Worm (Caenorhabditis elegans): ENCODE results near the gene F26G1.3.

Gene F26G1.3

ce11 chrII:4771282-4771681 lies 12.7 kb downstream of the F26G1.3 start, which contains the start of gene F26G1.5:
F26G1.5 (minus strand) TSS chrII:4771382.
- TF ChIP-seq eor-1 (tag; optimal IDR thresholded peaks at IDR 0.05), result no peak
- TF ChIP-seq lin-15B (tag; optimal IDR thresholded peaks at IDR 0.05), result no peak
- no peak for TF ChIP-seq fos-1 (tag; optimal IDR thresholded peaks at IDR 0.05)
- TF ChIP-seq zag-1 (tag; optimal IDR thresholded peaks at IDR 0.05), result no peak
- no peak for TF ChIP-seq egl-27 (tag; optimal IDR thresholded peaks at IDR 0.05)
- no peak for TF ChIP-seq nhr-25 (tag; optimal IDR thresholded peaks at IDR 0.05)
- no peak for TF ChIP-seq mdl-1 (tag; optimal IDR thresholded peaks at IDR 0.05)
- TF ChIP-seq sea-2 (GFP tag; optimal IDR thresholded peaks at IDR 0.05), result no peak
- no peak for TF ChIP-seq ceh-28 (tag; optimal IDR thresholded peaks at IDR 0.05)
- TF ChIP-seq nhr-77 (tag; optimal IDR thresholded peaks at IDR 0.05), result no peak
- no peak for TF ChIP-seq aly-2 (tag; optimal IDR thresholded peaks at IDR 0.05)

DNA sequence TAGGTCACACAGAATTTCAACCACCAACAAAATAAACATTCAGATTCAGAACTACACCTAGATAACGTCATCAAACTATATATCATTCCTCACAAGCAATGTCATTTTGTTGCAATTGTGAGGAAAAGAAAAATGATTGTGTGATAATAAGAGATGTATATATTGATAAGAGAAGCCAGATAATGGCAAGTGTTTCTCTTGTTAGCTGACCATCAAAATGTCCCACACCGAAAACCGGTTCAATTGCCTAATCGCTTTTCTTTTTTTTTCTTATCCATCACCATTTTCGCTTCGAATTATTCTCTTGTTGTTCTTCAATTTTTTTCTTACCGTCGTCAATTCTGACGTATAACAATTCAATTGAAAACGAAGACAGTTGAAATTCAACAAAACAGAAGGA lies 13.9 kb downstream of the F26G1.3 start:
- no peak for TF ChIP-seq lsy-12 (tag; optimal IDR thresholded peaks at IDR 0.05)
- peak in 2 of 3 experiments; percentile 18 to 57 for TF ChIP-seq elt-3 (tag; optimal IDR thresholded peaks at IDR 0.05)
- peak; percentile 48 for TF ChIP-seq nhr-25 (tag; optimal IDR thresholded peaks at IDR 0.05)
- peak; percentile 16 for TF ChIP-seq elt-1 (tag; optimal IDR thresholded peaks at IDR 0.05)
- TF ChIP-seq unc-62 (GFP tag; optimal IDR thresholded peaks at IDR 0.05), result no peak
- TF ChIP-seq nhr-76 (tag; optimal IDR thresholded peaks at IDR 0.05), result no peak
- peak; percentile 44 for TF ChIP-seq nhr-43 (tag; optimal IDR thresholded peaks at IDR 0.05; ENCODE audit: poor library complexity, severe bottlenecking)
- peak; percentile 9 for TF ChIP-seq nhr-23 (tag; optimal IDR thresholded peaks at IDR 0.05)

ce11 chrII:4773891-4774432 lies 15.4 kb downstream of the F26G1.3 start, which contains the start of the genes F26G1.9 and F26G1.10:
F26G1.9 (minus strand) TSS chrII:4773991.
F26G1.10 (plus strand) TSS chrII:4774382.
- peak; percentile 23 for TF ChIP-seq elt-2 (tag; optimal IDR thresholded peaks at IDR 0.05)
- no peak for TF ChIP-seq ceh-28 (tag; optimal IDR thresholded peaks at IDR 0.05)

DNA sequence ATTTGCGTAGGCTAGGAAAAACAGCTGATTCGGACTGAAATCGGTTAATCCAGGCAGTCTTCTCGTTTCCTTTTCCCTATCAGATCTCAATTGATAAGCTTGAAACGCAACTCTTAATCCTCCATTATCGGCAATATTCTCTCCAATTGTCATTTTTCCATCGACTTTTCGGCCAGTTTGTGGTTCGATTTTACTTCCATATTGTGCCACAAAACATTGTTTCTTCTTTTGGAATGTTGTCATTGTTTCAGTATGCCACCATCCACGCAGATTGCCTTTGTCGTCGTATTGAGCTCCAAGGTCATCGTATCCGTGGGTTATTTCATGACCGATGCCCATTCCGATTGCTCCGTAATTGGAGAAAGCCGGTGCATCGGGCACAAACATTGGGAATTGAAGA lies 17.2 kb downstream of the F26G1.3 start:
- TF ChIP-seq pha-4 (tag; optimal IDR thresholded peaks at IDR 0.05) (no peak), mdl-1 (tag; optimal IDR thresholded peaks at IDR 0.05) (no peak), nhr-237 (tag; optimal IDR thresholded peaks at IDR 0.05) (no peak), nhr-67 (tag; optimal IDR thresholded peaks at IDR 0.05) (no peak), ceh-16 (tag; optimal IDR thresholded peaks at IDR 0.05) (no peak), ceh-28 (tag; optimal IDR thresholded peaks at IDR 0.05) (no peak), snpc-4 (tag; optimal IDR thresholded peaks at IDR 0.05) (no peak), lin-15B (tag; optimal IDR thresholded peaks at IDR 0.05) (no peak), pqm-1 (tag; optimal IDR thresholded peaks at IDR 0.05) (no peak), nhr-76 (tag; optimal IDR thresholded peaks at IDR 0.05) (no peak), nhr-11 (tag; optimal IDR thresholded peaks at IDR 0.05) (no peak), ama-1 (optimal IDR thresholded peaks at IDR 0.05) (no peak), ztf-4 (tag; optimal IDR thresholded peaks at IDR 0.05) (no peak), R02D3.7 (tag; optimal IDR thresholded peaks at IDR 0.05) (no peak), hmg-11 (tag; optimal IDR thresholded peaks at IDR 0.05) (no peak), aly-2 (tag; optimal IDR thresholded peaks at IDR 0.05) (no peak), zag-1 (tag; optimal IDR thresholded peaks at IDR 0.05) (no peak)

ce11 chrII:4776933-4777332 lies 18.4 kb downstream of the F26G1.3 start, which contains the start of gene F26G1.11:
F26G1.11 (plus strand) TSS chrII:4777137.
- peak; percentile 81 for TF ChIP-seq pqm-1 (tag; optimal IDR thresholded peaks at IDR 0.05)
- peak; percentile 94 for TF ChIP-seq elt-2 (tag; optimal IDR thresholded peaks at IDR 0.05)
- TF ChIP-seq jun-1 (tag; optimal IDR thresholded peaks at IDR 0.05), result peak; percentile 24
- no peak for TF ChIP-seq ceh-16 (tag; optimal IDR thresholded peaks at IDR 0.05)

- no peak for TF ChIP-seq nhr-11 (tag; optimal IDR thresholded peaks at IDR 0.05)
- TF ChIP-seq pha-4 (tag; optimal IDR thresholded peaks at IDR 0.05), result peak; percentile 49
These were observed 21.2 kb downstream of the F26G1.3 start for ce11 chrII:4779753-4780152.
